Worm (Caenorhabditis elegans) whole organism, L2 larva: ENCODE data around the gene qns-1.

Experiments
- alr-1 ChIP-seq: fragments of 150-350 bp; optimal IDR thresholded peaks from 2 replicates; lab custom pipeline; 2014; ENCODE audit warnings: missing biosample characterization, missing genetic modification characterization
- crh-2 ChIP-seq: sonication (generic microtip); optimal IDR thresholded peaks from 2 replicates; lab custom pipeline; 2017; ENCODE audit warnings: missing biosample characterization, missing genetic modification characterization
- fos-1 ChIP-seq: fragments of 150-350 bp; optimal IDR thresholded peaks from 2 replicates; lab custom pipeline; 2014; ENCODE audit warnings: missing biosample characterization, missing genetic modification characterization
- nhr-237 ChIP-seq: fragments of 150-350 bp; optimal IDR thresholded peaks from 2 replicates; lab custom pipeline; 2014; ENCODE audit warnings: missing biosample characterization, missing genetic modification characterization
- nhr-6 ChIP-seq: fragments of 150-350 bp; optimal IDR thresholded peaks from 2 replicates; lab custom pipeline; 2014; ENCODE audit warnings: missing biosample characterization, missing genetic modification characterization
- snpc-4 ChIP-seq: fragments of 150-350 bp; optimal IDR thresholded peaks from 2 replicates; lab custom pipeline; 2014; ENCODE audit warnings: missing biosample characterization, missing genetic modification characterization
- ztf-11 ChIP-seq: sonication (generic microtip); optimal IDR thresholded peaks from 2 replicates; lab custom pipeline; 2017; ENCODE audit warnings: missing biosample characterization, missing genetic modification characterization

ce11 chrIV:10215393-10215792 lies 3.7 kb downstream of the qns-1 start:
- no peak for TF ChIP-seq nhr-6 (tag; lab: Kevin White, UChicago)
- no peak for TF ChIP-seq nhr-237 (tag; lab: Kevin White, UChicago)
- TF ChIP-seq fos-1 (tag; lab: Kevin White, UChicago), result no peak
- no peak for TF ChIP-seq alr-1 (tag; lab: Kevin White, UChicago)
- TF ChIP-seq crh-2, result no peak
- TF ChIP-seq ztf-11 (tag; lab: Kevin White, UChicago), result no peak
- TF ChIP-seq snpc-4, result no peak
